Worm (Caenorhabditis elegans) whole organism, late embryonic: ENCODE data around the gene arrd-23.

ENCODE experiments used
- F13H6.1 ChIP-seq: sonication (generic microtip); optimal IDR thresholded peaks from 2 replicates; lab custom pipeline; 2016; ENCODE audit warnings: missing genetic modification characterization, missing compliant biosample characterization
- K02D7.2 ChIP-seq: sonication (generic microtip); optimal IDR thresholded peaks from 2 replicates; lab custom pipeline; 2017; ENCODE audit warnings: mild to moderate bottlenecking, missing genetic modification characterization, missing compliant biosample characterization
- Y22D7AL.16 ChIP-seq: sonication (generic microtip); optimal IDR thresholded peaks from 2 replicates; lab custom pipeline; 2016; ENCODE audit warnings: missing genetic modification characterization, missing compliant biosample characterization
- ceh-19 ChIP-seq: fragments of 200-800 bp; sonication (Bioruptor generic); optimal IDR thresholded peaks from 2 replicates; lab custom pipeline; 2018; ENCODE audit warnings: mild to moderate bottlenecking, missing genetic modification characterization, missing compliant biosample characterization
- ceh-22 ChIP-seq: sonication (generic microtip); optimal IDR thresholded peaks from 2 replicates; lab custom pipeline; 2017; ENCODE audit warnings: missing biosample characterization, missing genetic modification characterization
- ceh-24 ChIP-seq: sonication (generic microtip); optimal IDR thresholded peaks from 2 replicates; lab custom pipeline; 2016; ENCODE audit warnings: mild to moderate bottlenecking, missing genetic modification characterization, missing compliant biosample characterization
- ceh-31 ChIP-seq: sonication (generic microtip); optimal IDR thresholded peaks from 2 replicates; lab custom pipeline; 2016; ENCODE audit warnings: missing genetic modification characterization, missing compliant biosample characterization
- ceh-45 ChIP-seq: fragments of 200-800 bp; sonication (Bioruptor generic); IDR thresholded peaks from 2 replicates; pipeline ENCODE4 v1.3.6; 2022; ENCODE audit warnings: missing genetic modification reagents, missing genetic modification characterization, missing compliant biosample characterization
- ceh-6 ChIP-seq: fragments of 200-800 bp; sonication (Bioruptor generic); optimal IDR thresholded peaks from 2 replicates; lab custom pipeline; 2018; ENCODE audit warnings: mild to moderate bottlenecking, missing genetic modification characterization, missing compliant biosample characterization
- ceh-9 ChIP-seq: sonication (generic microtip); optimal IDR thresholded peaks from 2 replicates; lab custom pipeline; 2016; ENCODE audit warnings: mild to moderate bottlenecking, missing genetic modification characterization, inconsistent platforms, missing compliant biosample characterization
- dve-1 ChIP-seq: sonication (generic microtip); optimal IDR thresholded peaks from 2 replicates; lab custom pipeline; 2017; ENCODE audit warnings: antibody characterized with exemption, mild to moderate bottlenecking, missing genetic modification characterization, missing compliant biosample characterization
- elt-2 ChIP-seq: sonication (generic microtip); optimal IDR thresholded peaks from 2 replicates; lab custom pipeline; 2016; ENCODE audit warnings: missing genetic modification reagents, missing genetic modification characterization, missing compliant biosample characterization
- eyg-1 ChIP-seq: sonication (generic microtip); optimal IDR thresholded peaks from 2 replicates; lab custom pipeline; 2016; ENCODE audit warnings: missing genotype, missing genetic modification characterization, missing compliant biosample characterization
- hlh-13 ChIP-seq: fragments of 200-800 bp; sonication (Bioruptor generic); optimal IDR thresholded peaks from 2 replicates; lab custom pipeline; 2018; ENCODE audit warnings: mild to moderate bottlenecking, missing genetic modification characterization, missing compliant biosample characterization
- lim-6 ChIP-seq: sonication (generic microtip); optimal IDR thresholded peaks from 2 replicates; lab custom pipeline; 2016; ENCODE audit warnings: missing genetic modification characterization, missing compliant biosample characterization
- madf-2 ChIP-seq: sonication (generic microtip); optimal IDR thresholded peaks from 2 replicates; lab custom pipeline; 2017; ENCODE audit warnings: missing genetic modification characterization, missing compliant biosample characterization
- mec-3 ChIP-seq: sonication (generic microtip); optimal IDR thresholded peaks from 2 replicates; lab custom pipeline; 2016; ENCODE audit warnings: borderline replicate concordance, missing genetic modification characterization, missing compliant biosample characterization
- nfya-1 ChIP-seq: sonication (generic microtip); optimal IDR thresholded peaks from 2 replicates; lab custom pipeline; 2017; ENCODE audit warnings: missing genetic modification characterization, mild to moderate bottlenecking, missing compliant biosample characterization, antibody characterized with exemption, moderate library complexity
- nhr-232 ChIP-seq: sonication (generic microtip); optimal IDR thresholded peaks from 2 replicates; lab custom pipeline; 2016; ENCODE audit warnings: missing genetic modification characterization, missing compliant biosample characterization
- npax-4 ChIP-seq: sonication (generic microtip); optimal IDR thresholded peaks from 2 replicates; lab custom pipeline; 2016; ENCODE audit warnings: missing genetic modification characterization, missing compliant biosample characterization
- pag-3 ChIP-seq: sonication (generic microtip); optimal IDR thresholded peaks from 2 replicates; lab custom pipeline; 2016; ENCODE audit warnings: missing compliant biosample characterization, missing genetic modification characterization, borderline replicate concordance
- pat-9 ChIP-seq: fragments of 200-800 bp; sonication (Bioruptor generic); optimal IDR thresholded peaks from 2 replicates; lab custom pipeline; 2018; ENCODE audit warnings: mild to moderate bottlenecking, missing genetic modification characterization, moderate library complexity, missing compliant biosample characterization
- pax-1 ChIP-seq: fragments of 150-350 bp; optimal IDR thresholded peaks from 2 replicates; lab custom pipeline; 2014; ENCODE audit warnings: missing biosample characterization, missing genetic modification characterization
- pha-2 ChIP-seq: sonication (generic microtip); optimal IDR thresholded peaks from 2 replicates; lab custom pipeline; 2017; ENCODE audit warnings: mild to moderate bottlenecking, missing genetic modification characterization, missing compliant biosample characterization
- pqm-1 ChIP-seq: sonication (generic microtip); optimal IDR thresholded peaks from 2 replicates; lab custom pipeline; 2016; ENCODE audit warnings: missing genetic modification characterization, missing compliant biosample characterization
- pros-1 ChIP-seq: fragments of 150-350 bp; optimal IDR thresholded peaks from 2 replicates; lab custom pipeline; 2014; ENCODE audit warnings: missing biosample characterization, missing genetic modification reagents, missing genetic modification characterization
- sox-4 ChIP-seq: sonication (generic microtip); optimal IDR thresholded peaks from 2 replicates; lab custom pipeline; 2017; ENCODE audit warnings: mild to moderate bottlenecking, missing genetic modification characterization, inconsistent platforms, missing compliant biosample characterization
- syd-9 ChIP-seq: sonication (generic microtip); optimal IDR thresholded peaks from 2 replicates; lab custom pipeline; 2016; ENCODE audit warnings: mild to moderate bottlenecking, missing genetic modification characterization, moderate library complexity, missing compliant biosample characterization
- tbx-2 ChIP-seq: sonication (generic microtip); optimal IDR thresholded peaks from 2 replicates; lab custom pipeline; 2016; ENCODE audit warnings: missing genetic modification characterization, missing compliant biosample characterization
- tbx-7 ChIP-seq: sonication (generic microtip); optimal IDR thresholded peaks from 2 replicates; lab custom pipeline; 2016; ENCODE audit warnings: missing genotype, missing genetic modification characterization, missing compliant biosample characterization
- unc-42 ChIP-seq: sonication (generic microtip); optimal IDR thresholded peaks from 2 replicates; lab custom pipeline; 2016; ENCODE audit warnings: missing genotype, missing genetic modification characterization, missing compliant biosample characterization
- unc-86 ChIP-seq: sonication (generic microtip); optimal IDR thresholded peaks from 2 replicates; lab custom pipeline; 2016; ENCODE audit warnings: missing genetic modification characterization, missing compliant biosample characterization
- zip-5 ChIP-seq: sonication (generic microtip); optimal IDR thresholded peaks from 2 replicates; lab custom pipeline; 2016; ENCODE audit warnings: missing genetic modification characterization, missing compliant biosample characterization
- ztf-16 ChIP-seq: sonication (generic microtip); optimal IDR thresholded peaks from 2 replicates; lab custom pipeline; 2017; ENCODE audit warnings: missing genetic modification characterization, missing compliant biosample characterization

arrd-23 gene

DNA sequence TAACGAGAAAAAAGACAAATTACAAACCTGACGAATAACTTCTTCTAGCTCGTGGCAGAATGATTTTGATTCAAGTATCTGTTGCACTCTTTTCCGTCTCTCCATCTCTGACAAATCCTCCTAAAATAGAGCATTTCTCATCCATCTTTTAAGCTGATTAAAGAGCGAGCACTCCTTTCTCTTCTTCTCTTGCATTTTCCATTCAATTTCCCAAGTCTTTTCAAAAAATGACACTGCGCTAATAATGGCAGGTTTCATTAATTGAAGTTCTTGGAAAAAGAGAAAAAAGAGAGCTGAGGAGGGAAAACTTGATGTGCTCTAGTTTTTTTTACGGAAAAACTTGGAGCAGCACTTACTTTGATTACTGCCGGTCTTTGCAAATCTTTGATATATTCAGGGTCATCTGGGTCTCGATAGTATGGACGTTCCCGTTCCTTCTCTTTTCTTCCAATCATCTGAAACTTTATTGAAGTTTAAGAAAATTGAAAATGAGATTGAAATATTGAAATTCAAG lies 26.1 kb upstream of the arrd-23 start, which contains the start of gene add-1:
Gene add-1 (minus strand): TSS at position 464 of the 514 bp plus-strand sequence.
- peak; percentile 47 for TF ChIP-seq unc-42 (tag; lab: Kevin White, UChicago)
- TF ChIP-seq ceh-6 (GFP tag; lab: Kevin White, UChicago) = no peak
- TF ChIP-seq, all 69 proteins: peak for 1

DNA sequence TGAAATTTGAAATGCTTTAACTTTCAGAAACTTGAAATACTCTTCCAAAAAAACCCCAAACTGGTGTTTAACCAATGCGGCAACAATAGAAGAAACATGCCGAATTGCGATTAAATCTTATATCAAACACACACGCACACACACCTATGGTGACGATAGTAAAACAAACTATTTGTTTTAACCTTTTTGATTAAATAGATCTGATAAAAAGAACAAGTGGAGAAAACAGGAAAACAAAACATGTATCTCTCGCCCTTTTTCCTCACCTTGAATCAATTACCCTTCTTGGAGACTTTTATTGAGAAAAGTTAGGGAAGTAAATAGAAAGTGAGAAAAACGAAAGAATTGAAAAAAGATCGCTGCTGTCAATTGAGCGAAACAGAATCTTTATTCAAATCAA lies 24.3 kb upstream of the arrd-23 start:
- no peak for TF ChIP-seq madf-2 (tag; lab: Kevin White, UChicago)
- no peak for TF ChIP-seq ceh-9
- no peak for TF ChIP-seq pros-1 (tag; lab: Kevin White, UChicago)
- TF ChIP-seq syd-9 (tag; lab: Kevin White, UChicago) = no peak
- no peak for TF ChIP-seq npax-4
- TF ChIP-seq hlh-13 (GFP tag; lab: Kevin White, UChicago) = no peak
- TF ChIP-seq tbx-7 = no peak
- no peak for TF ChIP-seq Y22D7AL.16
- TF ChIP-seq ceh-22 (tag; lab: Kevin White, UChicago) = no peak
- TF ChIP-seq ceh-31 = no peak
- TF ChIP-seq unc-86 (tag; lab: Kevin White, UChicago) = no peak
- no peak for TF ChIP-seq zip-5 (tag; lab: Kevin White, UChicago)

DNA sequence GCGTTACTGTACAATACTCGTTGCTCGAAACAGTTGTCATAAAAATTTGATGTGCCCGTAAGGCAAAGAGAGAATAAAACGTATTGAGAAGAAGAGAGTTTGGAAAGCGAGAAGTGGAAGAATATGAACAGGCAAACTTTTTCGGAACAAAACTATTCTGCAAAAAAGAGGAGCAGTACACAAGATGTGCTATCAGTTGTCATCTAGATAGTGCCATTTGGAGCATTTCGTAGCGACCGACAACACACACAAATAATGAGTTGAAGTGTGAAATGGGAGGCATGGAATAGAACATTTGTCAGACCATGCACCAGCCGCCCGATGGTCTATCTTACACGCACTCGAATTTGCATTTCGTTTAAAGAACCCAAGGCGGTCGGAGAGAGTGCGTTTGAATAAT lies 23.7 kb upstream of the arrd-23 start:
- TF ChIP-seq pha-2 (tag; lab: Kevin White, UChicago) (no peak), F13H6.1 (no peak), ceh-19 (GFP tag; lab: Kevin White, UChicago) (no peak), ceh-9 (no peak)

DNA sequence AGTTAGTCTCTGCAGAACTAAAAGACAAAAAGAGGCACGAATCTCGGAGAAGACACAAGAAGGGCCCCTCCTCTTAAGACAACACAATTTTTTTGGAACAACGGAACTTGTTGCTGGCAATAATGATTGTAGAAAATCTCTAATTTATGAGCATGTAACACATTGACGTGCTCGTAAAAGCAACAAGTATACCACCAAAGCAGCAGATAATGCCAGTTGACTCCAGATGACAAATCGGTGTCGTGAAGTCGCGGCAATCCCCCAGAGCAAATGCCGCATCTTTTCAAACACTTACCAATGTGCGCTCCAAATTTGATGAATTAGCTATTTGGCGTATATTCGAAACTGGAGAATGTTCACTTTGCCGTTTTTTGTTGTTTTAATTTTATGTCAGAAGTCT lies 21.5 kb upstream of the arrd-23 start:
- TF ChIP-seq ceh-6 (GFP tag; lab: Kevin White, UChicago) (no peak), tbx-2 (no peak), zip-5 (tag; lab: Kevin White, UChicago) (no peak), pros-1 (tag; lab: Kevin White, UChicago) (no peak), eyg-1 (tag; lab: Kevin White, UChicago) (no peak), ceh-22 (tag; lab: Kevin White, UChicago) (no peak)

DNA sequence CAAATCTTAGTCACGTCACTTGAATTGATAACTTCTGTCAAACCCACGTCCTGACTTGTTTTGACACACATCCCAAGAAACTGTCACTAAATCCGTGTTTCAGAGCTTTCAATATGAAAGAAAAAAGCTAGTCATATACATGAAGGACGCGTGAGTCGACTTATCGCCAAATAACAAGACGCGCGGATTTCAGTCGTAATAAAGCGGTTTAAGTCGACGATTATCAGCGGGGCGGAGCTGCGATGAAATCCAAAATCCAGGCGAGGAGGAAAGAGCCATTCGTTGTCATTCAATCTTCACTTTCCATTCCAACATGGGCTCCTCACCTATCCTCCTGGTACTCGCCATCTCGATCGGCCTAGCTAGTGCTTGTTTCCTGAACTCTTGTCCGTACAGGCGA lies 20.0 kb upstream of the arrd-23 start, which contains the start of gene ntc-1:
Gene ntc-1 (plus strand): TSS at position 301 of the 400 bp plus-strand sequence.
- no peak for TF ChIP-seq ceh-9
- no peak for TF ChIP-seq sox-4
- TF ChIP-seq pqm-1 (tag; lab: Kevin White, UChicago) = no peak
- TF ChIP-seq unc-86 (tag; lab: Kevin White, UChicago) = no peak
- TF ChIP-seq ztf-16 = no peak
- no peak for TF ChIP-seq nfya-1 (tag; lab: Kevin White, UChicago)
- no peak for TF ChIP-seq syd-9 (tag; lab: Kevin White, UChicago)
- no peak for TF ChIP-seq ceh-22 (tag; lab: Kevin White, UChicago)
- TF ChIP-seq pag-3 (tag; lab: Kevin White, UChicago) = no peak
- no peak for TF ChIP-seq mec-3 (tag; lab: Kevin White, UChicago)
- TF ChIP-seq pax-1 (tag; lab: Kevin White, UChicago) = no peak
- no peak for TF ChIP-seq pat-9 (tag; lab: Kevin White, UChicago)
- TF ChIP-seq ceh-45 (GFP tag; lab: Robert Waterston, UW) = no peak
- TF ChIP-seq elt-2 (tag; lab: Kevin White, UChicago) = no peak
- no peak for TF ChIP-seq K02D7.2 (tag; lab: Kevin White, UChicago)
- no peak for TF ChIP-seq lim-6 (tag; lab: Kevin White, UChicago)

DNA sequence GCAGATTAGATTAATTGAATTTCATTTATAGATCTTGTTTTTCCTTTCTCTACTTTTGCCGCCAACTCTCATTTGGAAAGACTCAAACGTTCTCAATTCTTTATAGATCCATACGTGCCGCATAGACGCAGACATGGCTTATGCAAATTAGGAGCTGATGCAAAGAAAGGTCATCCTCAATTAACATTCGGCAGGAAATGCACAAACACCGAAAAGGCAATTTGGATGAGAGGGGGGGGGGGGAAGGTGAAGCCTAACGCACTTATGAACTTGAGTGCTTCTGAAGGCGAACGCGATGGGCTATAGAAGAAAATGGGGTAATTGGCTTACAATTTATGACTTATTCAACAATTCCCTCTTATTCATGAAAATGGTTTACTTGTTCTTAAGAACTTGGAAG lies 16.1 kb upstream of the arrd-23 start:
- TF ChIP-seq ceh-24 (tag; lab: Kevin White, UChicago) (no peak), dve-1 (no peak), ceh-31 (peak; percentile 18), unc-42 (tag; lab: Kevin White, UChicago) (peak; percentile 93), nhr-232 (tag; lab: Kevin White, UChicago) (no peak), tbx-2 (no peak)
- TF ChIP-seq, all 69 proteins: peak for 2
